Comparison of ENCODE assay signal across 1 fruit fly cellular context in the genomic region with DNA sequence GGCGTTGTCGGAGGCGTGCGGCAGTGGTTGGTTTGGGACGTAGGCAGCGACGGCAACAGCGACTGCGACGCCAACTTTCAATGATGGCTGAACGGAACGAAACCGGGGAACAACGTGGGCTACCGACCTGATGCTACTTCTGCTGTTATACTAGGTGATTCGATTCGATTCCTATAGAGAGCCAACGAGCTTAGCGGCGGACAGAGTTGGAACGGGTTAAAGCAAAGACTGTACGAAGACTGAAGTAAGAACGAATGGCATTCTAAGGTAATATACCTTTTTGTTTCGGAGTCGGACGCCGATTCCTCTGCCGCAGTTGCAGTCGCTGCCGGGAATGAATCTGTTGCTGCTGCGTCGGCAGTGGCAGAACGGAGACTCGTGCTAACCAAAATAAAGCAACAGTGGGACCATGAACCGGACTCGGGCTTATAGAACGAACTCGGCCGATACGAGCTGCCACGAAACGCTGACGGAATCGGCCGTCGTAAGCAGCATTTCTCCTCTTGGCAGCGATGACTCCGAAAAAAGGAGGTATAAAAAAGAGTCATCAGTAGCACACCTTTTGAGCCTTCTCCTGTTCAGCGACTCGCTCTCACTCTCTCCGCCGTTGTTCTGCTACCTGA.
TF ChIP-seq lines count a peak whose summit lies in the region.

No protein-coding gene starts in this region.

TF ChIP-seq in whole organism, embryonic, 481 proteins besides CTCF, POLR2A, EP300 and RAD21 (continued from another document):
- TF ChIP-seq Jarid2 (GFP tag; optimal IDR thresholded peaks at IDR 0.05; lab: Kevin White, UChicago) (no peak), Stat92E (GFP tag; optimal IDR thresholded peaks at IDR 0.05; lab: Kevin White, UChicago) (no peak), lbe (GFP tag; optimal IDR thresholded peaks at IDR 0.05; lab: Kevin White, UChicago) (peak; percentile 24), sr (GFP tag; IDR thresholded peaks at IDR 0.05; lab: Robert Waterston, UW) (0 out of 3 replicates have a peak, but pooled peaks have one; percentile 16), nerfin-1 (tag; optimal IDR thresholded peaks at IDR 0.05; lab: Kevin White, UChicago) (no peak), CG17802 (tag; optimal IDR thresholded peaks at IDR 0.05; lab: Kevin White, UChicago) (no peak), h (optimal IDR thresholded peaks at IDR 0.05; lab: Kevin White, UChicago) (no peak), org-1 (GFP tag; optimal IDR thresholded peaks at IDR 0.05; lab: Kevin White, UChicago) (no peak), NC2β (GFP tag; optimal IDR thresholded peaks at IDR 0.05; lab: Kevin White, UChicago) (no peak), sima (GFP tag; optimal IDR thresholded peaks at IDR 0.05; lab: Kevin White, UChicago) (no peak), Max (GFP tag; optimal IDR thresholded peaks at IDR 0.05; lab: Kevin White, UChicago) (no peak), sens-2 (GFP tag; IDR thresholded peaks at IDR 0.05; lab: Robert Waterston, UW) (no peak), emc (GFP tag; optimal IDR thresholded peaks at IDR 0.05; lab: Kevin White, UChicago) (no peak), Rx (GFP tag; IDR thresholded peaks at IDR 0.05; lab: Robert Waterston, UW) (no peak), CG14014 (GFP tag; IDR thresholded peaks at IDR 0.05; lab: Robert Waterston, UW) (no peak), lola (GFP tag; optimal IDR thresholded peaks at IDR 0.05; lab: Kevin White, UChicago) (no peak), pan (optimal IDR thresholded peaks at IDR 0.05; lab: Kevin White, UChicago) (no peak), pan (GFP tag; optimal IDR thresholded peaks at IDR 0.05 in 1 of 2, IDR thresholded peaks at IDR 0.05 in 1 of 2) (no peak), dati (GFP tag; IDR thresholded peaks at IDR 0.05; lab: Robert Waterston, UW) (no peak), CG9932 (GFP tag; IDR thresholded peaks at IDR 0.05; lab: Robert Waterston, UW) (no peak), tna (GFP tag; IDR thresholded peaks at IDR 0.05; lab: Robert Waterston, UW; ENCODE audit: partially characterized antibody) (no peak), hth (optimal IDR thresholded peaks at IDR 0.05; lab: Kevin White, UChicago) (no peak), HHEX (GFP tag; optimal IDR thresholded peaks at IDR 0.05; lab: Kevin White, UChicago) (no peak), bsh (GFP tag; optimal IDR thresholded peaks at IDR 0.05; lab: Kevin White, UChicago) (no peak), Xrp1 (GFP tag; IDR thresholded peaks at IDR 0.05; lab: Robert Waterston, UW) (no peak), CG18619 (GFP tag; optimal IDR thresholded peaks at IDR 0.05; lab: Kevin White, UChicago) (no peak), trh (GFP tag; optimal IDR thresholded peaks at IDR 0.05; lab: Kevin White, UChicago) (no peak), CG1024 (GFP tag; IDR thresholded peaks at IDR 0.05; lab: Robert Waterston, UW) (no peak), usp (GFP tag; optimal IDR thresholded peaks at IDR 0.05; lab: Kevin White, UChicago) (no peak), CG5180 (GFP tag; optimal IDR thresholded peaks at IDR 0.05; lab: Kevin White, UChicago) (no peak), CG7786 (GFP tag; optimal IDR thresholded peaks at IDR 0.05; lab: Kevin White, UChicago) (no peak), gce (GFP tag; IDR thresholded peaks at IDR 0.05; lab: Robert Waterston, UW) (no peak), Dref (GFP tag; IDR thresholded peaks at IDR 0.05; lab: Robert Waterston, UW) (no peak), Nf-YA (GFP tag; IDR thresholded peaks at IDR 0.05; lab: Robert Waterston, UW) (no peak), YL-1 (GFP tag; optimal IDR thresholded peaks at IDR 0.05; lab: Kevin White, UChicago) (no peak), CG31388 (GFP tag; optimal IDR thresholded peaks at IDR 0.05; lab: Kevin White, UChicago) (no peak), Bgb (GFP tag; IDR thresholded peaks at IDR 0.05; lab: Robert Waterston, UW; ENCODE audit: partially characterized antibody) (no peak), Atf3 (GFP tag; optimal IDR thresholded peaks at IDR 0.05; lab: Kevin White, UChicago) (no peak), ind (GFP tag; optimal IDR thresholded peaks at IDR 0.05; lab: Kevin White, UChicago) (no peak), C15 (GFP tag; IDR thresholded peaks at IDR 0.05; lab: Robert Waterston, UW) (no peak), Elba2 (GFP tag; optimal IDR thresholded peaks at IDR 0.05; lab: Kevin White, UChicago) (peak; percentile 63), rib (GFP tag; IDR thresholded peaks at IDR 0.05; lab: Robert Waterston, UW) (0 out of 2 replicates have a peak, but pooled peaks have one; percentile 32), hb (GFP tag; IDR thresholded peaks at IDR 0.05; lab: Robert Waterston, UW; ENCODE audit: partially characterized antibody) (no peak), CG3726 (GFP tag; IDR thresholded peaks at IDR 0.05; lab: Robert Waterston, UW) (no peak), nau (GFP tag; optimal IDR thresholded peaks at IDR 0.05; lab: Kevin White, UChicago) (no peak), CG2712 (tag; optimal IDR thresholded peaks at IDR 0.05; lab: Kevin White, UChicago) (no peak), fd96Cb (tag; optimal IDR thresholded peaks at IDR 0.05; lab: Kevin White, UChicago) (no peak), slp2 (GFP tag; optimal IDR thresholded peaks at IDR 0.05; lab: Kevin White, UChicago) (no peak), gcm2 (GFP tag; optimal IDR thresholded peaks at IDR 0.05; lab: Kevin White, UChicago) (no peak), Ssrp (tag; optimal IDR thresholded peaks at IDR 0.05; lab: Kevin White, UChicago) (no peak), ken (GFP tag; IDR thresholded peaks at IDR 0.05; lab: Robert Waterston, UW) (no peak), CG13424 (tag; optimal IDR thresholded peaks at IDR 0.05; lab: Kevin White, UChicago) (no peak), gt (GFP tag; IDR thresholded peaks at IDR 0.05; lab: Robert Waterston, UW) (no peak), CG4854 (GFP tag; optimal IDR thresholded peaks at IDR 0.05; lab: Kevin White, UChicago) (no peak), CG12391 (tag; optimal IDR thresholded peaks at IDR 0.05; lab: Kevin White, UChicago) (no peak), Ptx1 (GFP tag; IDR thresholded peaks at IDR 0.05; lab: Robert Waterston, UW) (no peak), CG12744 (GFP tag; optimal IDR thresholded peaks at IDR 0.05; lab: Kevin White, UChicago) (no peak), CG8924 (tag; optimal IDR thresholded peaks at IDR 0.05; lab: Kevin White, UChicago) (no peak), cad (GFP tag; optimal IDR thresholded peaks at IDR 0.05; lab: Kevin White, UChicago) (peak; percentile 43), Bteb2 (GFP tag; optimal IDR thresholded peaks at IDR 0.05; lab: Kevin White, UChicago) (no peak), crol (GFP tag; IDR thresholded peaks at IDR 0.05; lab: Robert Waterston, UW) (no peak), CG43689 (GFP tag; IDR thresholded peaks at IDR 0.05; lab: Robert Waterston, UW) (no peak), CG17829 (tag; optimal IDR thresholded peaks at IDR 0.05; lab: Kevin White, UChicago) (no peak), CG6683 (GFP tag; optimal IDR thresholded peaks at IDR 0.05; lab: Kevin White, UChicago) (no peak), ac (GFP tag; optimal IDR thresholded peaks at IDR 0.05; lab: Kevin White, UChicago) (no peak), tll (GFP tag; optimal IDR thresholded peaks at IDR 0.05; lab: Kevin White, UChicago) (no peak), CG11093 (GFP tag; IDR thresholded peaks at IDR 0.05; lab: Robert Waterston, UW) (no peak), ci (GFP tag; IDR thresholded peaks at IDR 0.05; lab: Robert Waterston, UW) (0 out of 3 replicates have a peak, but pooled peaks have one; percentile 20), CG32767 (GFP tag; IDR thresholded peaks at IDR 0.05; lab: Robert Waterston, UW) (no peak), CG8281 (tag; optimal IDR thresholded peaks at IDR 0.05; lab: Kevin White, UChicago) (no peak), shn (GFP tag; optimal IDR thresholded peaks at IDR 0.05; lab: Kevin White, UChicago) (no peak), unc-4 (GFP tag; IDR thresholded peaks at IDR 0.05; lab: Robert Waterston, UW; ENCODE audit: partially characterized antibody) (no peak), dysf (GFP tag; IDR thresholded peaks at IDR 0.05; lab: Robert Waterston, UW) (no peak), crp (GFP tag; optimal IDR thresholded peaks at IDR 0.05; lab: Kevin White, UChicago) (no peak), chinmo (GFP tag; IDR thresholded peaks at IDR 0.05; lab: Robert Waterston, UW; ENCODE audit: partially characterized antibody) (0 out of 4 replicates have a peak, but pooled peaks have one; percentile 22), wdn (GFP tag; IDR thresholded peaks at IDR 0.05; lab: Robert Waterston, UW) (no peak), zen2 (GFP tag; IDR thresholded peaks at IDR 0.05; lab: Robert Waterston, UW; ENCODE audit: partially characterized antibody) (no peak), peb (GFP tag; IDR thresholded peaks at IDR 0.05; lab: Robert Waterston, UW) (no peak), CG6791 (GFP tag; IDR thresholded peaks at IDR 0.05; lab: Robert Waterston, UW; ENCODE audit: partially characterized antibody) (0 out of 3 replicates have a peak, but pooled peaks have one; percentile 30), HmgD (GFP tag; optimal IDR thresholded peaks at IDR 0.05; lab: Kevin White, UChicago) (no peak), CG1602 (GFP tag; optimal IDR thresholded peaks at IDR 0.05; lab: Kevin White, UChicago) (no peak), CG33213 (GFP tag; optimal IDR thresholded peaks at IDR 0.05; lab: Kevin White, UChicago) (no peak), CG10654 (GFP tag; optimal IDR thresholded peaks at IDR 0.05; lab: Kevin White, UChicago) (no peak), cas (GFP tag; IDR thresholded peaks at IDR 0.05; lab: Robert Waterston, UW) (no peak), p53 (GFP tag; optimal IDR thresholded peaks at IDR 0.05; lab: Kevin White, UChicago) (no peak), Xbp1 (GFP tag; optimal IDR thresholded peaks at IDR 0.05; lab: Kevin White, UChicago) (no peak), fd102C (GFP tag; optimal IDR thresholded peaks at IDR 0.05; lab: Kevin White, UChicago) (no peak), Hey (tag; optimal IDR thresholded peaks at IDR 0.05; lab: Kevin White, UChicago) (no peak), CG15601 (tag; optimal IDR thresholded peaks at IDR 0.05; lab: Kevin White, UChicago) (no peak), klu (GFP tag; IDR thresholded peaks at IDR 0.05; lab: Robert Waterston, UW) (no peak), fu2 (GFP tag; optimal IDR thresholded peaks at IDR 0.05; lab: Kevin White, UChicago) (no peak), Trl (optimal IDR thresholded peaks at IDR 0.05; lab: Kevin White, UChicago) (peak in 1 of 2 experiments; percentile 38), Trl (GFP tag; optimal IDR thresholded peaks at IDR 0.05; lab: Kevin White, UChicago) (no peak), Deaf1 (tag; optimal IDR thresholded peaks at IDR 0.05; lab: Kevin White, UChicago) (peak; percentile 93), CG3065 (GFP tag; optimal IDR thresholded peaks at IDR 0.05; lab: Kevin White, UChicago) (no peak), CG4360 (GFP tag; IDR thresholded peaks at IDR 0.05; lab: Robert Waterston, UW) (no peak), CG6813 (GFP tag; optimal IDR thresholded peaks at IDR 0.05; lab: Kevin White, UChicago) (no peak), lilli (GFP tag; optimal IDR thresholded peaks at IDR 0.05; lab: Kevin White, UChicago) (no peak), Optix (GFP tag; IDR thresholded peaks at IDR 0.05; lab: Robert Waterston, UW) (no peak), CG12659 (GFP tag; optimal IDR thresholded peaks at IDR 0.05; lab: Kevin White, UChicago) (no peak), Taf1 (GFP tag; IDR thresholded peaks at IDR 0.05; lab: Robert Waterston, UW) (no peak), D (optimal IDR thresholded peaks at IDR 0.05; lab: Kevin White, UChicago) (peak; percentile 15), D (GFP tag; optimal IDR thresholded peaks at IDR 0.05; lab: Kevin White, UChicago) (no peak), pita (GFP tag; optimal IDR thresholded peaks at IDR 0.05; lab: Kevin White, UChicago) (no peak), HLHmδ (GFP tag; optimal IDR thresholded peaks at IDR 0.05; lab: Kevin White, UChicago) (peak; percentile 2), CG10274 (GFP tag; optimal IDR thresholded peaks at IDR 0.05; lab: Kevin White, UChicago) (no peak), CG18476 (GFP tag; optimal IDR thresholded peaks at IDR 0.05; lab: Kevin White, UChicago) (no peak), CG8944 (GFP tag; optimal IDR thresholded peaks at IDR 0.05; lab: Kevin White, UChicago) (no peak), CG17361 (GFP tag; IDR thresholded peaks at IDR 0.05; lab: Robert Waterston, UW) (no peak), Med (GFP tag; lab: Kevin White, UChicago) (peak; percentile 24), Fer2 (tag; optimal IDR thresholded peaks at IDR 0.05; lab: Kevin White, UChicago) (no peak), ERR (GFP tag; optimal IDR thresholded peaks at IDR 0.05; lab: Kevin White, UChicago) (no peak), scrt (GFP tag; optimal IDR thresholded peaks at IDR 0.05; lab: Kevin White, UChicago) (peak; percentile 69), otp (GFP tag; IDR thresholded peaks at IDR 0.05; lab: Robert Waterston, UW) (no peak), Dad (GFP tag; optimal IDR thresholded peaks at IDR 0.05; lab: Kevin White, UChicago) (no peak), dm (GFP tag; optimal IDR thresholded peaks at IDR 0.05; lab: Kevin White, UChicago) (no peak), CG12071 (GFP tag; optimal IDR thresholded peaks at IDR 0.05; lab: Kevin White, UChicago) (no peak), tio (GFP tag; optimal IDR thresholded peaks at IDR 0.05; lab: Kevin White, UChicago) (no peak), grn (GFP tag; optimal IDR thresholded peaks at IDR 0.05; lab: Kevin White, UChicago) (no peak), amos (GFP tag; IDR thresholded peaks at IDR 0.05; lab: Robert Waterston, UW; ENCODE audit: partially characterized antibody) (no peak)
